Worm (Caenorhabditis elegans) whole organism, young adult: ENCODE data around the gene T04A6.3.

Experiments used
- B0035.1 ChIP-seq: sonication (generic microtip); optimal IDR thresholded peaks from 2 replicates; lab custom pipeline; 2016; ENCODE audit warnings: missing genetic modification characterization, mild to moderate bottlenecking, missing compliant biosample characterization, missing genotype, missing genetic modification reagents
- F49E8.2 ChIP-seq: sonication (generic microtip); optimal IDR thresholded peaks from 3 replicates; lab custom pipeline; 2017; ENCODE audit warnings: missing genetic modification characterization, mild to moderate bottlenecking, missing compliant biosample characterization, antibody characterized with exemption, moderate library complexity; ENCODE audit not compliant: insufficient read depth
- T07F8.4 ChIP-seq: sonication (generic microtip); optimal IDR thresholded peaks from 2 replicates; lab custom pipeline; 2016; ENCODE audit warnings: mild to moderate bottlenecking, missing genetic modification characterization, moderate library complexity, missing compliant biosample characterization
- Y53F4B.3 ChIP-seq: fragments of 200-800 bp; sonication (Bioruptor generic); IDR thresholded peaks from 2 replicates; pipeline ENCODE4 v1.3.6; 2022; ENCODE audit warnings: missing genetic modification reagents, missing genetic modification characterization, missing compliant biosample characterization
- ama-1 ChIP-seq, 3 experiments: fragments of 150-350 bp in 1 of 3; sonication (generic microtip) in 2 of 3; optimal IDR thresholded peaks; 2 replicates each; lab custom pipeline; 2014 to 2018; ENCODE audit warnings: missing biosample characterization in 2 of 3, missing genetic modification characterization in 2 of 3, missing genetic modification reagents in 2 of 3
- athp-1 ChIP-seq: sonication (generic microtip); optimal IDR thresholded peaks from 2 replicates; lab custom pipeline; 2017; ENCODE audit warnings: mild to moderate bottlenecking, missing genetic modification characterization, missing compliant biosample characterization
- attf-5 ChIP-seq: fragments of 200-800 bp; sonication (Bioruptor generic); optimal IDR thresholded peaks from 2 replicates; lab custom pipeline; 2018; ENCODE audit warnings: mild to moderate bottlenecking, missing genetic modification characterization, missing compliant biosample characterization
- ceh-27 ChIP-seq: fragments of 200-800 bp; sonication (Bioruptor generic); optimal IDR thresholded peaks from 2 replicates; lab custom pipeline; 2018; ENCODE audit warnings: mild to moderate bottlenecking, missing genetic modification characterization, moderate library complexity, missing compliant biosample characterization
- repo-1 ChIP-seq: sonication (generic microtip); optimal IDR thresholded peaks from 2 replicates; lab custom pipeline; 2017; ENCODE audit warnings: mild to moderate bottlenecking, missing genetic modification characterization, missing compliant biosample characterization
- snpc-1.1 ChIP-seq: sonication (generic microtip); optimal IDR thresholded peaks from 2 replicates; lab custom pipeline; 2017; ENCODE audit warnings: missing genetic modification characterization, mild to moderate bottlenecking, missing compliant biosample characterization, antibody characterized with exemption, moderate library complexity, missing genotype, missing genetic modification reagents; ENCODE audit not compliant: insufficient read depth
- unc-62 ChIP-seq: fragments of 150-350 bp; optimal IDR thresholded peaks from 2 replicates; lab custom pipeline; 2014; ENCODE audit warnings: missing biosample characterization, missing genetic modification reagents, missing genetic modification characterization
- ztf-28 ChIP-seq: fragments of 200-800 bp; sonication (Bioruptor generic); IDR thresholded peaks from 2 replicates; pipeline ENCODE4 v1.3.6; 2022; ENCODE audit warnings: missing genetic modification reagents, missing genetic modification characterization, missing compliant biosample characterization

DNA sequence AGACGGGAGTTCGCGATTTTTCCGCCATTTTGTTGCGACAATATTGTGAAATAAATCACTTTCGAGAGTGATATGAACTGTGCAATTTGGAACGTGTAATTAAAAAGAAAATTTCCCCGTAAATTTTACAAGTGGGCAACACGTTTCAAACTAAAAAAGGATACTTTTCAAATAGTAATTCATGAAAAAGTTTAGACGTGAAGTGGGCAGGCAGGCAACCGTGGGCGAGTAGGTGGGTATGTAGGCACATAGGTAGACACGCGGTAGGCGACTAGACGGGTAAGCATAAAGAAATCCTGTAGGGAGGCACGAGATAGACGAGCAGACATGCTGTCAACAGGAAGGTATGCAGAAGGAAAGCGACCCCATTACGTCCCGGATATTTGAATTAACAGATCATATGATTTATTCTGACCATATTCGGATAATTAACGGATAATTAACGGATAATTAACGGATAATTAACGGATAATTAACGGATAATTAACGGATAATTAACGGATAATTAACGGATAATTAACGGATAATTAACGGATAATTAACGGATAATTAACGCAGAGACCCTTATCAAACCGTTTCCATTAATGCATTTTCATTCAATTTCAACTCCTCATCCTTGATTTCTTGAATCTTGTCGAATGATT, 14.7 kb downstream of the T04A6.3 start, which contains the start of gene R13A5.11:
- no peak for TF ChIP-seq F49E8.2 (tag; lab: Kevin White, UChicago)
- TF ChIP-seq unc-62 (GFP tag; lab: Kevin White, UChicago) = no peak
- TF ChIP-seq ceh-27 = no peak
- no peak for TF ChIP-seq ama-1 (optimal IDR thresholded peaks at IDR 0.05; lab: Kevin White, UChicago)
- no peak for TF ChIP-seq ama-1 (GFP tag; optimal IDR thresholded peaks at IDR 0.05; lab: Kevin White, UChicago)
- no peak for TF ChIP-seq T07F8.4 (tag; lab: Kevin White, UChicago)
- TF ChIP-seq repo-1 (tag; lab: Kevin White, UChicago) = no peak
- TF ChIP-seq Y53F4B.3 (GFP tag; lab: Robert Waterston, UW) = no peak
- TF ChIP-seq snpc-1.1 (tag; lab: Kevin White, UChicago) = no peak
- TF ChIP-seq ztf-28 (GFP tag; lab: Robert Waterston, UW) = no peak
- no peak for TF ChIP-seq athp-1 (tag; lab: Kevin White, UChicago)
- TF ChIP-seq attf-5 = no peak
- no peak for TF ChIP-seq B0035.1
